Worm (Caenorhabditis elegans) whole organism, L2 larva: ENCODE measurements around the gene B0432.9.

ENCODE experiments used
- fos-1 ChIP-seq: fragments of 150-350 bp; optimal IDR thresholded peaks from 2 replicates; lab custom pipeline; 2014; ENCODE audit warnings: missing biosample characterization, missing genetic modification characterization
- lin-39 ChIP-seq: fragments of 150-350 bp; optimal IDR thresholded peaks from 2 replicates; lab custom pipeline; 2014; ENCODE audit warnings: missing biosample characterization, missing genetic modification reagents, missing genetic modification characterization
- unc-39 ChIP-seq: fragments of 150-350 bp; optimal IDR thresholded peaks from 2 replicates; lab custom pipeline; 2014; ENCODE audit warnings: missing biosample characterization, missing genetic modification characterization

- TF ChIP-seq fos-1 = peak; percentile 95
- no peak for TF ChIP-seq unc-39 (tag; lab: Kevin White, UChicago)
- no peak for TF ChIP-seq lin-39
Measured at ce11 chrII:240043-240442, 43.5 kb downstream of the B0432.9 start.
